Fruit fly (Drosophila melanogaster) whole organism, prepupa: ENCODE measurements around the gene CG17726.

ENCODE experiments used
- Blimp-1 ChIP-seq: fragments of 200-800 bp; sonication (Bioruptor generic); optimal IDR thresholded peaks from 3 replicates; lab custom pipeline; 2017; ENCODE audit warnings: missing biosample characterization, missing genetic modification characterization, mild to moderate bottlenecking, moderate library complexity, missing genetic modification reagents
- CG10631 ChIP-seq: fragments of 200-800 bp; sonication (Bioruptor generic); optimal IDR thresholded peaks from 2 replicates; lab custom pipeline; 2016; ENCODE audit warnings: missing biosample characterization, missing genetic modification characterization
- CG10669 ChIP-seq: fragments of 200-800 bp; sonication (Bioruptor generic); optimal IDR thresholded peaks from 3 replicates; lab custom pipeline; 2018; ENCODE audit warnings: missing biosample characterization, mild to moderate bottlenecking, missing genetic modification characterization, moderate library complexity
- CG11294 ChIP-seq: fragments of 200-800 bp; sonication (Bioruptor generic); IDR thresholded peaks from 2 replicates; pipeline ENCODE4 v1.3.6; 2022; ENCODE audit warnings: missing biosample characterization, missing genetic modification characterization
- CG11762 ChIP-seq: fragments of 200-800 bp; sonication (Bioruptor generic); optimal IDR thresholded peaks from 3 replicates; lab custom pipeline; 2016; ENCODE audit warnings: missing biosample characterization, missing genetic modification characterization; ENCODE audit not compliant: insufficient read depth
- CG15336 ChIP-seq: fragments of 200-800 bp; sonication (Bioruptor generic); IDR thresholded peaks from 2 replicates; pipeline ENCODE4 v1.3.6; 2022; ENCODE audit warnings: missing biosample characterization, missing genetic modification characterization
- CG16779 ChIP-seq: fragments of 200-800 bp; sonication (Bioruptor generic); optimal IDR thresholded peaks from 3 replicates; lab custom pipeline; 2017; ENCODE audit warnings: missing biosample characterization, mild to moderate bottlenecking, missing genetic modification characterization
- CG32006 ChIP-seq: fragments of 200-800 bp; sonication (Bioruptor generic); optimal IDR thresholded peaks from 3 replicates; lab custom pipeline; 2017; ENCODE audit warnings: missing biosample characterization, mild to moderate bottlenecking, missing genetic modification characterization
- CG34406 ChIP-seq: fragments of 200-800 bp; sonication (Bioruptor generic); optimal IDR thresholded peaks from 3 replicates; lab custom pipeline; 2016; ENCODE audit warnings: missing biosample characterization, missing genetic modification characterization
- CG3919 ChIP-seq: fragments of 200-800 bp; sonication (Bioruptor generic); optimal IDR thresholded peaks from 3 replicates; lab custom pipeline; 2016; ENCODE audit warnings: missing biosample characterization, missing genetic modification characterization
- CG6163 ChIP-seq: fragments of 200-800 bp; sonication (Bioruptor generic); IDR thresholded peaks from 3 replicates; pipeline ENCODE4 v1.3.6; 2022; ENCODE audit warnings: missing biosample characterization, missing genetic modification characterization
- CG6808 ChIP-seq: fragments of 200-800 bp; sonication (Bioruptor generic); optimal IDR thresholded peaks from 3 replicates; lab custom pipeline; 2017; ENCODE audit warnings: missing biosample characterization, missing genetic modification characterization, mild to moderate bottlenecking, moderate library complexity, missing genetic modification reagents
- CG6854 ChIP-seq: fragments of 200-800 bp; sonication (Bioruptor generic); optimal IDR thresholded peaks from 2 replicates; lab custom pipeline; 2017; ENCODE audit warnings: missing biosample characterization, mild to moderate bottlenecking, missing genetic modification characterization
- CG7368 ChIP-seq: fragments of 200-800 bp; sonication (Bioruptor generic); optimal IDR thresholded peaks from 3 replicates; lab custom pipeline; 2016; ENCODE audit warnings: missing biosample characterization, missing genetic modification characterization
- CG8119 ChIP-seq: fragments of 200-800 bp; sonication (Bioruptor generic); IDR thresholded peaks from 3 replicates; pipeline ENCODE4 v1.3.6; 2022; ENCODE audit warnings: missing biosample characterization, missing genetic modification characterization
- CG8319 ChIP-seq: fragments of 200-800 bp; sonication (Bioruptor generic); optimal IDR thresholded peaks from 3 replicates; lab custom pipeline; 2016; ENCODE audit warnings: missing biosample characterization, missing genetic modification characterization
- CG8632 ChIP-seq: fragments of 200-800 bp; sonication (Bioruptor generic); optimal IDR thresholded peaks from 3 replicates; lab custom pipeline; 2016; ENCODE audit warnings: missing biosample characterization, missing genetic modification characterization
- CG9139 ChIP-seq: fragments of 200-800 bp; sonication (Bioruptor generic); optimal IDR thresholded peaks from 3 replicates; lab custom pipeline; 2017; ENCODE audit warnings: missing biosample characterization, mild to moderate bottlenecking, missing genetic modification characterization
- Eip75B ChIP-seq: fragments of 200-800 bp; sonication (Bioruptor generic); optimal IDR thresholded peaks from 3 replicates; lab custom pipeline; 2016; ENCODE audit warnings: missing biosample characterization, missing genetic modification characterization
- Eip78C ChIP-seq: fragments of 200-800 bp; sonication (Bioruptor generic); peaks from one replicate; lab custom pipeline; 2016; ENCODE audit warnings: missing biosample characterization, missing genetic modification characterization
- Eip93F ChIP-seq: fragments of 200-800 bp; sonication (Bioruptor generic); optimal IDR thresholded peaks from 2 replicates; lab custom pipeline; 2016; ENCODE audit warnings: missing biosample characterization, mild to moderate bottlenecking, missing genetic modification characterization
- Ets21C ChIP-seq: fragments of 200-800 bp; sonication (Bioruptor generic); optimal IDR thresholded peaks from 3 replicates; lab custom pipeline; 2016; ENCODE audit warnings: missing biosample characterization, missing genetic modification characterization
- Ets96B ChIP-seq: fragments of 200-800 bp; optimal IDR thresholded peaks from 2 replicates; lab custom pipeline; 2019; ENCODE audit warnings: missing biosample characterization, mild to moderate bottlenecking, missing genetic modification characterization, moderate library complexity
- Gug ChIP-seq: fragments of 200-800 bp; sonication (Bioruptor generic); IDR thresholded peaks from 2 replicates; pipeline ENCODE4 v1.3.6; 2022; ENCODE audit warnings: missing biosample characterization, missing genetic modification characterization
- Lpt ChIP-seq: fragments of 200-800 bp; sonication (Bioruptor generic); optimal IDR thresholded peaks from 3 replicates; lab custom pipeline; 2016; ENCODE audit warnings: missing biosample characterization, missing genetic modification characterization
- Met ChIP-seq: fragments of 200-800 bp; sonication (Bioruptor generic); optimal IDR thresholded peaks from 3 replicates; lab custom pipeline; 2016; ENCODE audit warnings: missing biosample characterization, missing genetic modification characterization
- OdsH ChIP-seq: fragments of 200-800 bp; sonication (Bioruptor generic); optimal IDR thresholded peaks from 3 replicates; lab custom pipeline; 2016; ENCODE audit warnings: missing biosample characterization, missing genetic modification characterization
- Sox102F ChIP-seq: fragments of 200-800 bp; sonication (Bioruptor generic); optimal IDR thresholded peaks from 2 replicates; lab custom pipeline; 2016; ENCODE audit warnings: missing biosample characterization, mild to moderate bottlenecking, missing genetic modification characterization
- Sox14 ChIP-seq: fragments of 200-800 bp; sonication (Bioruptor generic); optimal IDR thresholded peaks from 3 replicates; lab custom pipeline; 2016; ENCODE audit warnings: missing biosample characterization, missing genetic modification characterization
- acj6 ChIP-seq: fragments of 200-800 bp; sonication (Bioruptor generic); optimal IDR thresholded peaks from 3 replicates; lab custom pipeline; 2016; ENCODE audit warnings: missing biosample characterization, missing genetic modification characterization
- cyc ChIP-seq: fragments of 200-800 bp; sonication (Bioruptor generic); optimal IDR thresholded peaks from 3 replicates; lab custom pipeline; 2016; ENCODE audit warnings: missing biosample characterization, missing genetic modification characterization
- dac ChIP-seq: fragments of 200-800 bp; sonication (Bioruptor generic); optimal IDR thresholded peaks from 2 replicates; lab custom pipeline; 2017; ENCODE audit warnings: missing biosample characterization, mild to moderate bottlenecking, missing genetic modification characterization
- dsx ChIP-seq: fragments of 200-800 bp; optimal IDR thresholded peaks from 3 replicates; lab custom pipeline; 2019; ENCODE audit warnings: missing biosample characterization, mild to moderate bottlenecking, missing genetic modification characterization, moderate library complexity; ENCODE audit not compliant: poor library complexity, severe bottlenecking
- esn ChIP-seq: fragments of 200-800 bp; sonication (Bioruptor generic); optimal IDR thresholded peaks from 2 replicates; lab custom pipeline; 2016; ENCODE audit warnings: missing biosample characterization, mild to moderate bottlenecking, missing genetic modification characterization, moderate library complexity
- fd59A ChIP-seq: fragments of 200-800 bp; sonication (Bioruptor generic); optimal IDR thresholded peaks from 2 replicates; lab custom pipeline; 2017; ENCODE audit warnings: missing biosample characterization, mild to moderate bottlenecking, missing genetic modification characterization, missing genetic modification reagents
- fkh ChIP-seq: fragments of 200-800 bp; sonication (Bioruptor generic); optimal IDR thresholded peaks from 3 replicates; lab custom pipeline; 2017; ENCODE audit warnings: missing biosample characterization, mild to moderate bottlenecking, missing genetic modification characterization, moderate library complexity
- lz ChIP-seq: fragments of 200-800 bp; sonication (Bioruptor generic); optimal IDR thresholded peaks from 3 replicates; lab custom pipeline; 2016; ENCODE audit warnings: missing biosample characterization, missing genetic modification characterization
- net ChIP-seq: fragments of 200-800 bp; sonication (Bioruptor generic); optimal IDR thresholded peaks from 3 replicates; lab custom pipeline; 2016; ENCODE audit warnings: missing biosample characterization, missing genetic modification characterization
- salr ChIP-seq, 2 experiments: fragments of 200-800 bp; sonication (Bioruptor generic); optimal IDR thresholded peaks; 3 replicates each; lab custom pipeline; 2016 to 2018; ENCODE audit warnings: missing biosample characterization in 2 of 2, missing genetic modification characterization in 2 of 2, mild to moderate bottlenecking in 1 of 2
- spab ChIP-seq: fragments of 200-800 bp; sonication (Bioruptor generic); optimal IDR thresholded peaks from 2 replicates; lab custom pipeline; 2017; ENCODE audit warnings: missing biosample characterization, mild to moderate bottlenecking, missing genetic modification characterization, missing genetic modification reagents
- svp ChIP-seq: fragments of 200-800 bp; sonication (Bioruptor generic); peaks from one replicate; lab custom pipeline; 2016; ENCODE audit warnings: missing biosample characterization, missing genetic modification characterization
- topi ChIP-seq: fragments of 200-800 bp; sonication (Bioruptor generic); optimal IDR thresholded peaks from 3 replicates; lab custom pipeline; 2016; ENCODE audit warnings: missing biosample characterization, missing genetic modification characterization
- vri ChIP-seq: fragments of 200-800 bp; sonication (Bioruptor generic); optimal IDR thresholded peaks from 3 replicates; lab custom pipeline; 2016; ENCODE audit warnings: missing biosample characterization, mild to moderate bottlenecking, missing genetic modification characterization

CG17726 gene

DNA sequence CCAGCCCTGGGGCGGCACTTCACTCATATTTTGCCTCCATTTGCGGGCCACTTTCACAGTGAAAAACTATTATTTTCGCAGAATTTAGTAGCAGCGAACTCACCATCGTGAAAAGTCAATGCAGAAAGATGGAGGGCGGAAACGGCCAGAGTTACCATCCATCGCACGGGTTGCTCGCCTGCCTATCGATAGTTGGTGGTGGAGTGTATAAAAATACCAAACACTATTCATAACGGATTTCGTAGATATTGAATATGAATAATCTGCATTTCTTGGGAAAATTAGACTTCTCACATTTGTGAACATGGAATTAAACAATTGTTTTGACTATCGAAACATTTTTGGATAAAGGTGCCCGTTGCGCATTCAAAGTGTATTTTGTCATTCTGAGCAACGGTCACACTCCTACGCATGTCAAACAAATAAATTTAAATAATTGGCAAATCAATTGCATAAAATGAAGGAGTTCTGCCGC is 10.4 kb upstream of the CG17726 start, which contains the start of the genes RpS25 and CG4820 (continued):
- TF ChIP-seq cyc (GFP tag; lab: Kevin White, UChicago) (peak; percentile 88), CG7368 (GFP tag; lab: Kevin White, UChicago) (peak; percentile 88), Eip93F (GFP tag; lab: Kevin White, UChicago) (no peak), Sox14 (GFP tag; lab: Kevin White, UChicago) (peak; percentile 83), CG6854 (GFP tag; lab: Kevin White, UChicago) (peak; percentile 97), CG6808 (GFP tag; lab: Kevin White, UChicago) (peak; percentile 79), topi (GFP tag; lab: Kevin White, UChicago) (peak; percentile 86), OdsH (GFP tag; lab: Kevin White, UChicago) (peak; percentile 85), dsx (GFP tag; lab: Kevin White, UChicago) (peak; percentile 31), spab (peak; percentile 57), salr (GFP tag; optimal IDR thresholded peaks at IDR 0.05; lab: Kevin White, UChicago) (peak in 1 of 2 experiments; percentile 84), vri (GFP tag; lab: Kevin White, UChicago) (peak; percentile 87), CG32006 (peak; percentile 56), CG3919 (GFP tag; lab: Kevin White, UChicago) (peak; percentile 92), svp (GFP tag; lab: Kevin White, UChicago) (no peak), Eip78C (GFP tag; lab: Kevin White, UChicago) (peak; percentile 96), Sox102F (GFP tag; lab: Kevin White, UChicago) (peak; percentile 89), CG8319 (GFP tag; lab: Kevin White, UChicago) (peak; percentile 78), CG6163 (GFP tag; lab: Robert Waterston, UW) (peak; percentile 77; the same call in 2 of the 3 replicates), CG11294 (0 out of 2 replicates have a peak, but pooled peaks have one; percentile 36)

DNA sequence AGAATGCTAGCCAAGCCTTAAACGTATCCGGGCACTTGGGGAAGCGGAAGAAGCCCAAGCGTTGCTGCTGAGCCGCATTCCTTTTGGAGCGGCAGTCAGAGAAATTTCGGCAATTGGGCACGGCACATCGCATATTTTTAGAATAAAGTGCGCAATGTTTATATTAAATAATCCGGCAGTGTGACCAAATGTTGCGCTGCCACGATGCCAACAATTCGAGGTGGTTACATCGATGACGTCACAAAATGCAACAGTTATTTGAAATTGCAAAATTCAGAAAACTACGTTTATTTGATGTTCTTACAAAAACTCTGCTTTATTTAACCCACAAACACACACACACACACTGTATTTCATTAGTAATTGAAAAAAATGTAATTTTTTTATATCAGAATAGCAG is 6.7 kb upstream of the CG17726 start, which contains the start of gene CG6689:
TSS of gene CG6689 (minus strand) at position 182 of the 400 bp plus-strand sequence.
- TF ChIP-seq Met (GFP tag; lab: Kevin White, UChicago), result no peak
- peak; percentile 2 for TF ChIP-seq Eip75B (GFP tag; lab: Kevin White, UChicago)
- TF ChIP-seq CG15336 (GFP tag; lab: Robert Waterston, UW), result 0 out of 2 replicates have a peak, but pooled peaks have one; percentile 10
- TF ChIP-seq CG16779, result no peak
- TF ChIP-seq esn (GFP tag; lab: Kevin White, UChicago), result peak; percentile 33
- peak; percentile 97 for TF ChIP-seq vri (GFP tag; lab: Kevin White, UChicago)
- no peak for TF ChIP-seq CG34406
- TF ChIP-seq fkh (GFP tag; lab: Kevin White, UChicago), result peak; percentile 87
- TF ChIP-seq Eip78C (GFP tag; lab: Kevin White, UChicago), result peak; percentile 35
- TF ChIP-seq Sox14 (GFP tag; lab: Kevin White, UChicago), result peak; percentile 53
- TF ChIP-seq fd59A (GFP tag; lab: Kevin White, UChicago), result no peak

DNA sequence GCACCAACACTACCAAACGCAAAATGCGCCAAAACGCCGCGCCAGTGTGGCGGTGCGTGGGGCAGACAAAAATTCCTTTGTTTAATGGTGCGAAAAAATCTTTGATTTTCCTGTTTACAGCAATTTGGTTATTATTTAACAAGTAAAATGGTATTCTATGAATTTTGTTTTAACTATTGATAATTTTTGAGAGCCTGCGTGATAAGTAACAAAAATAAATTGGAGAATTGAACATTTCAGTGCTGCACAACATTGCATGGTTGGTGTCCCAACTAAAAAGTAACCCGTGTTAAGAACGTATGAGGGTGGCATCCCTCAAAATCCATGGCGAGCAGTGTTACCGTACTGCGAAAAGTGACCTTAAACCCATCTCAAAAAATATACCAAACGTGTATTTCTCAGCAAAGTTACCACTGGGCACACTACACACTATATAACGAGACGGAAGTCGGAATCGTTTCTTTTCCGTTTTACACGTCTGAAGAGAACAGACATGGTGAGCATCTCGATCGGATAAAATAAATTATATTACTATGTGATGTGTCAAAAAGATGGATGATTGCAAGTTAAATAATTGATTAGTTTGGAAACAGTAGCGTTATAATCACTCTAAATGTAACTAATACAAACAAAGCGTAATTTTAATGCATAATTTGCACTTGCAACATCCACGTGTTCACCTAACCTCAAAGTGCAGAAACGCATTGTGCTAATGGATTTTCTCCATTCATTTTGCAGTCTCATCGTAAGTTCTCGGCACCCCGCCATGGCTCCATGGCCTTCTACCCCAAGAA is 4.9 kb upstream of the CG17726 start, which contains the start of the genes CG6693 and RpL3:
TSS of gene CG6693 (minus strand) at position 203 of the 794 bp plus-strand sequence.
TSS of gene RpL3 (plus strand) at position 458 of the 794 bp plus-strand sequence.
- TF ChIP-seq CG6854 (GFP tag; lab: Kevin White, UChicago), result peak; percentile 93
- TF ChIP-seq acj6 (GFP tag; lab: Kevin White, UChicago), result no peak
- peak; percentile 54 for TF ChIP-seq lz (GFP tag; lab: Kevin White, UChicago)
- TF ChIP-seq CG10669 (GFP tag; lab: Kevin White, UChicago), result peak; percentile 61
- TF ChIP-seq Gug (GFP tag; lab: Robert Waterston, UW), result no peak
- TF ChIP-seq dsx (GFP tag; lab: Kevin White, UChicago), result peak; percentile 75
- TF ChIP-seq CG6163 (GFP tag; lab: Robert Waterston, UW), result peak; percentile 68
- no peak for TF ChIP-seq CG11294
- no peak for TF ChIP-seq dac (GFP tag; lab: Kevin White, UChicago)
- no peak for TF ChIP-seq OdsH (GFP tag; lab: Kevin White, UChicago)
- peak; percentile 67 for TF ChIP-seq CG6808 (GFP tag; lab: Kevin White, UChicago)
- TF ChIP-seq Blimp-1 (GFP tag; lab: Kevin White, UChicago), result peak; percentile 38
- TF ChIP-seq CG10631 (GFP tag; lab: Kevin White, UChicago), result no peak
- TF ChIP-seq CG8632, result peak; percentile 40
- peak; percentile 59 for TF ChIP-seq CG7368 (GFP tag; lab: Kevin White, UChicago)
- TF ChIP-seq Ets96B, result peak; percentile 59
- peak; percentile 77 for TF ChIP-seq net (GFP tag; lab: Kevin White, UChicago)
- TF ChIP-seq esn (GFP tag; lab: Kevin White, UChicago), result peak; percentile 81
- TF ChIP-seq CG9139 (GFP tag; lab: Kevin White, UChicago), result peak; percentile 75
- TF ChIP-seq CG3919 (GFP tag; lab: Kevin White, UChicago), result peak; percentile 76
- peak; percentile 52; the same call in 2 of the 3 replicates for TF ChIP-seq CG8119
- peak; percentile 11 for TF ChIP-seq Lpt (GFP tag; lab: Kevin White, UChicago)
- peak; percentile 51 for TF ChIP-seq CG11762
- peak; percentile 83 for TF ChIP-seq Eip75B (GFP tag; lab: Kevin White, UChicago)
- no peak for TF ChIP-seq svp (GFP tag; lab: Kevin White, UChicago)
- TF ChIP-seq Ets21C (GFP tag; lab: Kevin White, UChicago), result peak; percentile 28
